Fruit fly (Drosophila melanogaster): ENCODE data around the gene GCC185.

Gene GCC185

dm6 chr3R:11962739-11963214 is 47.8 kb upstream of the GCC185 start, which contains the start of the genes CG3281 and aurA (continued):
- 0 out of 3 replicates have a peak, but pooled peaks have one; percentile 21 for TF ChIP-seq CG8119 (GFP tag; IDR thresholded peaks at IDR 0.05)
- no peak for TF ChIP-seq CG6276 (GFP tag; optimal IDR thresholded peaks at IDR 0.05)
- peak; percentile 9 to 38 for TF ChIP-seq ss (GFP tag; optimal IDR thresholded peaks at IDR 0.05)
- TF ChIP-seq CG11902 (GFP tag; optimal IDR thresholded peaks at IDR 0.05) = peak; percentile 51
- peak; percentile 0 for TF ChIP-seq dac (GFP tag; optimal IDR thresholded peaks at IDR 0.05)
- peak; percentile 53 for TF ChIP-seq CG34406 (GFP tag; optimal IDR thresholded peaks at IDR 0.05)
- TF ChIP-seq CG8319 (GFP tag; optimal IDR thresholded peaks at IDR 0.05) = peak; percentile 51
- no peak for TF ChIP-seq CG15336 (GFP tag; IDR thresholded peaks at IDR 0.05)
- TF ChIP-seq pdm3 (GFP tag; optimal IDR thresholded peaks at IDR 0.05) = no peak
- TF ChIP-seq acj6 (GFP tag; optimal IDR thresholded peaks at IDR 0.05) = peak; percentile 66
- TF ChIP-seq Sox102F (GFP tag; optimal IDR thresholded peaks at IDR 0.05) = no peak
- peak; percentile 5 for TF ChIP-seq CG8632 (GFP tag; optimal IDR thresholded peaks at IDR 0.05)
- TF ChIP-seq Eip78C (GFP tag) = peak; percentile 85
- TF ChIP-seq achi (GFP tag; optimal IDR thresholded peaks at IDR 0.05) = peak; percentile 59
- peak; percentile 73 for TF ChIP-seq Hr4 (GFP tag; optimal IDR thresholded peaks at IDR 0.05)

dm6 chr3R:11964000-11964399 is 46.6 kb upstream of the GCC185 start:
- TF ChIP-seq Eip93F (GFP tag; optimal IDR thresholded peaks at IDR 0.05) = no peak
- no peak for TF ChIP-seq CG6808 (GFP tag; optimal IDR thresholded peaks at IDR 0.05)
- no peak for TF ChIP-seq achi (GFP tag; optimal IDR thresholded peaks at IDR 0.05)
- TF ChIP-seq ss (GFP tag; optimal IDR thresholded peaks at IDR 0.05) = no peak
- TF ChIP-seq CG31627 (GFP tag; optimal IDR thresholded peaks at IDR 0.05) = no peak
- no peak for TF ChIP-seq CG4318 (GFP tag; optimal IDR thresholded peaks at IDR 0.05)
- no peak for TF ChIP-seq CG6792 (GFP tag; optimal IDR thresholded peaks at IDR 0.05)
- TF ChIP-seq Sox14 (GFP tag; optimal IDR thresholded peaks at IDR 0.05) = no peak
- no peak for TF ChIP-seq vri (GFP tag; optimal IDR thresholded peaks at IDR 0.05)
- TF ChIP-seq Met (GFP tag; optimal IDR thresholded peaks at IDR 0.05) = no peak
- TF ChIP-seq CG1621 (tag; optimal IDR thresholded peaks at IDR 0.05) = no peak
- no peak for TF ChIP-seq topi (GFP tag; optimal IDR thresholded peaks at IDR 0.05)
- TF ChIP-seq CG3919 (GFP tag; optimal IDR thresholded peaks at IDR 0.05) = no peak
- TF ChIP-seq Hr38 (GFP tag; optimal IDR thresholded peaks at IDR 0.05) = no peak
- no peak for TF ChIP-seq dsx (GFP tag; optimal IDR thresholded peaks at IDR 0.05; ENCODE audit: poor library complexity, severe bottlenecking)
- no peak for TF ChIP-seq lz (GFP tag; optimal IDR thresholded peaks at IDR 0.05)
- no peak for TF ChIP-seq CG6163 (GFP tag; IDR thresholded peaks at IDR 0.05)
- TF ChIP-seq Ets21C (GFP tag; optimal IDR thresholded peaks at IDR 0.05) = no peak
- TF ChIP-seq Ets96B (tag; optimal IDR thresholded peaks at IDR 0.05) = no peak

dm6 chr3R:11967262-11968029 is 43.1 kb upstream of the GCC185 start, which contains the start of the genes CG12213 and GC1:
Gene CG12213, minus strand, starts transcription at chr3R:11967691.
Gene GC1, plus strand, starts transcription at chr3R:11967708.
- TF ChIP-seq eg (GFP tag; IDR thresholded peaks at IDR 0.05) (peak; percentile 46; the same call in 1 of the 3 replicates), Eip93F (GFP tag; optimal IDR thresholded peaks at IDR 0.05) (peak; percentile 56), spab (GFP tag; optimal IDR thresholded peaks at IDR 0.05) (no peak), Hr38 (GFP tag; optimal IDR thresholded peaks at IDR 0.05) (no peak), CG6854 (GFP tag; optimal IDR thresholded peaks at IDR 0.05) (peak; percentile 2), Ets21C (GFP tag; optimal IDR thresholded peaks at IDR 0.05) (peak; percentile 14), CG11294 (GFP tag; IDR thresholded peaks at IDR 0.05) (no peak), CG11902 (GFP tag; optimal IDR thresholded peaks at IDR 0.05) (no peak), fd85E (GFP tag; optimal IDR thresholded peaks at IDR 0.05) (no peak), dsx (GFP tag; optimal IDR thresholded peaks at IDR 0.05; ENCODE audit: poor library complexity, severe bottlenecking) (peak; percentile 41), CG3919 (GFP tag; optimal IDR thresholded peaks at IDR 0.05) (peak; percentile 33), CG1621 (tag; optimal IDR thresholded peaks at IDR 0.05) (no peak), CG10631 (GFP tag; optimal IDR thresholded peaks at IDR 0.05) (peak; percentile 29), CG8632 (GFP tag; optimal IDR thresholded peaks at IDR 0.05) (no peak), CG11762 (GFP tag; optimal IDR thresholded peaks at IDR 0.05; ENCODE audit: insufficient read depth) (no peak), dac (GFP tag; optimal IDR thresholded peaks at IDR 0.05) (no peak), Hr39 (GFP tag; optimal IDR thresholded peaks at IDR 0.05) (peak; percentile 24), achi (GFP tag; optimal IDR thresholded peaks at IDR 0.05) (peak; percentile 15), Eip75B (GFP tag; optimal IDR thresholded peaks at IDR 0.05) (peak; percentile 40), svp (GFP tag) (peak; percentile 72), Sox14 (GFP tag; optimal IDR thresholded peaks at IDR 0.05) (peak; percentile 27), CG9139 (GFP tag; optimal IDR thresholded peaks at IDR 0.05) (no peak), CG6808 (GFP tag; optimal IDR thresholded peaks at IDR 0.05) (peak; percentile 9), vri (GFP tag; optimal IDR thresholded peaks at IDR 0.05) (peak; percentile 33), Ets96B (tag; optimal IDR thresholded peaks at IDR 0.05) (peak; percentile 32), ss (GFP tag; optimal IDR thresholded peaks at IDR 0.05) (peak in 1 of 2 experiments; percentile 11), acj6 (GFP tag; optimal IDR thresholded peaks at IDR 0.05) (no peak), esn (GFP tag; optimal IDR thresholded peaks at IDR 0.05) (peak; percentile 31), Hr4 (GFP tag; optimal IDR thresholded peaks at IDR 0.05) (peak; percentile 20)

Measured in whole organism, prepupa.